Worm (Caenorhabditis elegans): ENCODE data around the gene R105.5.

ce11 chrIV:4643577-4643976 lies 7.5 kb downstream of the R105.5 start:
- no peak for TF ChIP-seq skn-1 (tag; optimal IDR thresholded peaks at IDR 0.05)
- TF ChIP-seq peb-1 (tag; optimal IDR thresholded peaks at IDR 0.05): no peak
